Fruit fly (Drosophila melanogaster) whole organism, wandering third instar larva: ENCODE results near the gene CG8003.

Source experiments
- CrebA ChIP-seq: fragments of 200-800 bp; sonication (Bioruptor generic); optimal IDR thresholded peaks from 2 replicates; lab custom pipeline; 2016; ENCODE audit warnings: missing biosample characterization, mild to moderate bottlenecking, missing genetic modification characterization, borderline replicate concordance
- Dif ChIP-seq: fragments of 200-275, 200-300 bp; sonication (Bioruptor generic); optimal IDR thresholded peaks from 2 replicates; lab custom pipeline; 2018; ENCODE audit warnings: missing biosample characterization, missing genetic modification characterization; ENCODE audit not compliant: partially characterized antibody
- GATAd ChIP-seq: sonication (Bioruptor generic); optimal IDR thresholded peaks from 2 replicates; lab custom pipeline; 2016; ENCODE audit warnings: missing biosample characterization, missing genetic modification characterization
- HLH106 ChIP-seq: fragments of 200-800 bp; optimal IDR thresholded peaks from 3 replicates; lab custom pipeline; 2019; ENCODE audit warnings: missing biosample characterization, mild to moderate bottlenecking, missing genetic modification characterization, moderate library complexity
- Mio ChIP-seq: sonication (Bioruptor generic); optimal IDR thresholded peaks from 2 replicates; lab custom pipeline; 2016; ENCODE audit warnings: missing biosample characterization, missing genetic modification characterization
- brk ChIP-seq: fragments of 200-800 bp; sonication (Bioruptor generic); optimal IDR thresholded peaks from 2 replicates; lab custom pipeline; 2016; ENCODE audit warnings: missing biosample characterization, mild to moderate bottlenecking, missing genetic modification characterization
- dsf ChIP-seq: sonication (Bioruptor generic); optimal IDR thresholded peaks from 2 replicates; lab custom pipeline; 2016; ENCODE audit warnings: missing biosample characterization, missing genetic modification characterization, borderline replicate concordance
- h ChIP-seq: fragments of 200-800 bp; sonication (Bioruptor generic); optimal IDR thresholded peaks from 3 replicates; lab custom pipeline; 2016; ENCODE audit warnings: missing biosample characterization, mild to moderate bottlenecking, missing genetic modification characterization
- psq ChIP-seq: fragments of 200-800 bp; sonication (Bioruptor generic); optimal IDR thresholded peaks from 3 replicates; lab custom pipeline; 2017; ENCODE audit warnings: missing biosample characterization, mild to moderate bottlenecking, missing genetic modification characterization, moderate library complexity
- usp ChIP-seq: fragments of >200 bp; optimal IDR thresholded peaks from 2 replicates; lab custom pipeline; 2017; ENCODE audit warnings: missing biosample characterization, missing genetic modification characterization

dm6 chr3L:10677816-10678215 lies 16.5 kb downstream of the CG8003 start:
- no peak for TF ChIP-seq h (GFP tag; lab: Kevin White, UChicago)
- peak; percentile 66 for TF ChIP-seq psq
- no peak for TF ChIP-seq Dif
- TF ChIP-seq CrebA (GFP tag; lab: Kevin White, UChicago): no peak
- TF ChIP-seq brk (GFP tag; lab: Kevin White, UChicago): no peak
- TF ChIP-seq usp (GFP tag; lab: Kevin White, UChicago): no peak
- no peak for TF ChIP-seq HLH106 (tag; lab: Kevin White, UChicago)
- no peak for TF ChIP-seq Mio (GFP tag; lab: Kevin White, UChicago)
- no peak for TF ChIP-seq dsf
- no peak for TF ChIP-seq GATAd (GFP tag; lab: Kevin White, UChicago)
